Fruit fly (Drosophila melanogaster) whole organism, pupa: Measurements from ENCODE around the gene janB.

Experiments
- CG17806 ChIP-seq: fragments of 200-800 bp; sonication (Bioruptor generic); optimal IDR thresholded peaks from 2 replicates; lab custom pipeline; 2018; ENCODE audit warnings: missing biosample characterization, mild to moderate bottlenecking, missing genetic modification characterization, moderate library complexity
- CG9948 ChIP-seq: fragments of 200-800 bp; sonication (Bioruptor generic); optimal IDR thresholded peaks from 2 replicates; lab custom pipeline; 2018; ENCODE audit warnings: missing biosample characterization, mild to moderate bottlenecking, missing genetic modification characterization, moderate library complexity
- Pif1A ChIP-seq: fragments of 200-800 bp; sonication (Bioruptor generic); optimal IDR thresholded peaks from 3 replicates; lab custom pipeline; 2016; ENCODE audit warnings: missing biosample characterization, missing genetic modification characterization
- Snoo ChIP-seq: fragments of 200-800 bp; sonication (Bioruptor generic); optimal IDR thresholded peaks from 3 replicates; lab custom pipeline; 2017; ENCODE audit warnings: missing biosample characterization, mild to moderate bottlenecking, missing genetic modification characterization, inconsistent platforms

dm6 chr3R:30039494-30039893 is 966 bp upstream of the janB start, which contains the start of the genes janA, Sry-alpha and Sry-beta:
- TF ChIP-seq CG17806 (tag; lab: Kevin White, UChicago) (no peak), Snoo (tag; lab: Kevin White, UChicago) (no peak), CG9948 (tag; lab: Kevin White, UChicago) (no peak), Pif1A (GFP tag; lab: Kevin White, UChicago) (no peak)
